Worm (Caenorhabditis elegans) whole organism, late embryonic: Measurements from ENCODE around the gene C47E8.9.

Experiments used
- C08G9.2 ChIP-seq: sonication (generic microtip); optimal IDR thresholded peaks from 2 replicates; lab custom pipeline; 2016; ENCODE audit warnings: mild to moderate bottlenecking, missing genetic modification characterization, moderate library complexity, missing compliant biosample characterization
- C38D4.7 ChIP-seq: fragments of 200-800 bp; sonication (Bioruptor generic); optimal IDR thresholded peaks from 2 replicates; lab custom pipeline; 2018; ENCODE audit warnings: mild to moderate bottlenecking, missing genetic modification characterization, moderate library complexity, missing compliant biosample characterization
- K09A11.1 ChIP-seq: sonication (generic microtip); optimal IDR thresholded peaks from 2 replicates; lab custom pipeline; 2017; ENCODE audit warnings: antibody characterized with exemption, mild to moderate bottlenecking, missing genetic modification characterization, missing compliant biosample characterization; ENCODE audit not compliant: insufficient read depth
- T23F11.4 ChIP-seq: fragments of 200-800 bp; sonication (Bioruptor generic); optimal IDR thresholded peaks from 2 replicates; lab custom pipeline; 2018; ENCODE audit warnings: mild to moderate bottlenecking, missing genetic modification characterization, missing compliant biosample characterization
- Y22D7AL.16 ChIP-seq: sonication (generic microtip); optimal IDR thresholded peaks from 2 replicates; lab custom pipeline; 2016; ENCODE audit warnings: missing genetic modification characterization, missing compliant biosample characterization
- ceh-18 ChIP-seq: sonication (generic microtip); optimal IDR thresholded peaks from 2 replicates; lab custom pipeline; 2016; ENCODE audit warnings: missing genetic modification characterization, missing compliant biosample characterization
- ceh-2 ChIP-seq: sonication (generic microtip); optimal IDR thresholded peaks from 2 replicates; lab custom pipeline; 2016; ENCODE audit warnings: missing genotype, missing genetic modification characterization, missing compliant biosample characterization
- ceh-24 ChIP-seq: sonication (generic microtip); optimal IDR thresholded peaks from 2 replicates; lab custom pipeline; 2016; ENCODE audit warnings: mild to moderate bottlenecking, missing genetic modification characterization, missing compliant biosample characterization
- ceh-30 ChIP-seq: fragments of 150-350 bp; optimal IDR thresholded peaks from 2 replicates; lab custom pipeline; 2014; ENCODE audit warnings: missing biosample characterization, missing genetic modification characterization
- ceh-31 ChIP-seq: sonication (generic microtip); optimal IDR thresholded peaks from 2 replicates; lab custom pipeline; 2016; ENCODE audit warnings: missing genetic modification characterization, missing compliant biosample characterization
- ceh-48 ChIP-seq: sonication (generic microtip); optimal IDR thresholded peaks from 2 replicates; lab custom pipeline; 2016; ENCODE audit warnings: missing genetic modification characterization, inconsistent platforms, missing compliant biosample characterization
- ceh-9 ChIP-seq: sonication (generic microtip); optimal IDR thresholded peaks from 2 replicates; lab custom pipeline; 2016; ENCODE audit warnings: mild to moderate bottlenecking, missing genetic modification characterization, inconsistent platforms, missing compliant biosample characterization
- dmd-4 ChIP-seq: sonication (generic microtip); optimal IDR thresholded peaks from 2 replicates; lab custom pipeline; 2016; ENCODE audit warnings: borderline replicate concordance, missing genetic modification characterization, missing compliant biosample characterization
- eyg-1 ChIP-seq: sonication (generic microtip); optimal IDR thresholded peaks from 2 replicates; lab custom pipeline; 2016; ENCODE audit warnings: missing genotype, missing genetic modification characterization, missing compliant biosample characterization
- fkh-6 ChIP-seq: sonication (generic microtip); optimal IDR thresholded peaks from 2 replicates; lab custom pipeline; 2016; ENCODE audit warnings: missing genetic modification characterization, missing compliant biosample characterization
- hlh-15 ChIP-seq: sonication (generic microtip); optimal IDR thresholded peaks from 2 replicates; lab custom pipeline; 2016; ENCODE audit warnings: missing genetic modification characterization, missing compliant biosample characterization
- hlh-30 ChIP-seq: sonication (generic microtip); optimal IDR thresholded peaks from 2 replicates; lab custom pipeline; 2017; ENCODE audit warnings: antibody characterized with exemption, missing genetic modification characterization, missing compliant biosample characterization; ENCODE audit not compliant: insufficient read depth
- lim-6 ChIP-seq: sonication (generic microtip); optimal IDR thresholded peaks from 2 replicates; lab custom pipeline; 2016; ENCODE audit warnings: missing genetic modification characterization, missing compliant biosample characterization
- mec-3 ChIP-seq: sonication (generic microtip); optimal IDR thresholded peaks from 2 replicates; lab custom pipeline; 2016; ENCODE audit warnings: borderline replicate concordance, missing genetic modification characterization, missing compliant biosample characterization
- nfya-1 ChIP-seq: sonication (generic microtip); optimal IDR thresholded peaks from 2 replicates; lab custom pipeline; 2017; ENCODE audit warnings: missing genetic modification characterization, mild to moderate bottlenecking, missing compliant biosample characterization, antibody characterized with exemption, moderate library complexity
- nhr-11 ChIP-seq: fragments of 150-350 bp; optimal IDR thresholded peaks from 2 replicates; lab custom pipeline; 2014; ENCODE audit warnings: missing biosample characterization, missing genetic modification characterization
- odd-2 ChIP-seq: sonication (generic microtip); optimal IDR thresholded peaks from 2 replicates; lab custom pipeline; 2017; ENCODE audit warnings: antibody characterized with exemption, mild to moderate bottlenecking, missing genetic modification characterization, missing compliant biosample characterization
- pag-3 ChIP-seq: sonication (generic microtip); optimal IDR thresholded peaks from 2 replicates; lab custom pipeline; 2016; ENCODE audit warnings: missing compliant biosample characterization, missing genetic modification characterization, borderline replicate concordance
- pat-9 ChIP-seq: fragments of 200-800 bp; sonication (Bioruptor generic); optimal IDR thresholded peaks from 2 replicates; lab custom pipeline; 2018; ENCODE audit warnings: mild to moderate bottlenecking, missing genetic modification characterization, moderate library complexity, missing compliant biosample characterization
- ref-2 ChIP-seq: sonication (generic microtip); optimal IDR thresholded peaks from 2 replicates; lab custom pipeline; 2016; ENCODE audit warnings: missing genetic modification characterization, missing compliant biosample characterization
- sox-2 ChIP-seq: fragments of 200-800 bp; sonication (Bioruptor generic); IDR thresholded peaks from 2 replicates; pipeline ENCODE4 v1.3.6; 2022; ENCODE audit warnings: missing genetic modification reagents, missing genetic modification characterization, missing compliant biosample characterization
- syd-9 ChIP-seq: sonication (generic microtip); optimal IDR thresholded peaks from 2 replicates; lab custom pipeline; 2016; ENCODE audit warnings: mild to moderate bottlenecking, missing genetic modification characterization, moderate library complexity, missing compliant biosample characterization
- tbx-2 ChIP-seq: sonication (generic microtip); optimal IDR thresholded peaks from 2 replicates; lab custom pipeline; 2016; ENCODE audit warnings: missing genetic modification characterization, missing compliant biosample characterization
- tbx-7 ChIP-seq: sonication (generic microtip); optimal IDR thresholded peaks from 2 replicates; lab custom pipeline; 2016; ENCODE audit warnings: missing genotype, missing genetic modification characterization, missing compliant biosample characterization
- unc-42 ChIP-seq: sonication (generic microtip); optimal IDR thresholded peaks from 2 replicates; lab custom pipeline; 2016; ENCODE audit warnings: missing genotype, missing genetic modification characterization, missing compliant biosample characterization
- unc-55 ChIP-seq: sonication (generic microtip); optimal IDR thresholded peaks from 2 replicates; lab custom pipeline; 2017; ENCODE audit warnings: missing biosample characterization, missing genetic modification reagents, missing genetic modification characterization
- unc-86 ChIP-seq: sonication (generic microtip); optimal IDR thresholded peaks from 2 replicates; lab custom pipeline; 2016; ENCODE audit warnings: missing genetic modification characterization, missing compliant biosample characterization

C47E8.9 gene

DNA sequence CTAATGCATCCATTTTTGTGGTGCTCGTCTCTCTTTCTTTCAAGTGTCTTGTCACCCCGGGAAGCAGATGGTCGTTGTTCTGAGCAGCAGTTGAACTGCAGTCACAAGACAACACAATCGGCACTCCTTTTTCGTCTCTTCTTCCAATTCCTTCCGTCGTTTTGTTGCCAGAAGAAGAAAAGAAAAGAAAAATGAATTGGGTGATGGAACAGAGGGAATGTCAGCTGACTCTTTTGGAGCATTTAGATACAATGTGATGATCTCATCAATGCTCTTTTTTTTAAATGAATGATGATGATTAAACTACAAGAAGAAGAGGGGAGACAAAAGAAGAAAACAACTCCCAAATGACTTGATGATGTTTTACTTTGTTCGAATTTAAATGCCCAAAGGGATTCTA lies 13.2 kb upstream of the C47E8.9 start:
- TF ChIP-seq ceh-2, result no peak
- peak; percentile 72 for TF ChIP-seq hlh-30

DNA sequence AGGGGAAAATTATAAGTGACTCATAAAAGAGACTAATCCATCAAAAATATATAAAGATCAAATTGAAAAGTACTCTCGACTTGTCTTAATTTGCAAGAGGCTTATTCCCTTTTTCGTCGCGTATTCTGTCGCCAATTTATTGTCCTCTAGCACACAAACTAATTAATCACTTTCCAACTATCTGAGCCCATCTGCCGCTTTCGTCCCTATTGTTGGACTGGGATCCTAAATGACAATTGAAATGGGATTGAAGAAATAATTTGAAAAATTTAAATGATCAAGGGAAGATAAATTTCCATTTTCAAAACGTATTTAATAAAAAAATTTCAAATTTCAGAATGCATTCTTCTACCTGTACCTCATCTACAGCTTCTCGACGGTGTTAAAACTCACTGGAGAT lies 12.5 kb upstream of the C47E8.9 start:
- TF ChIP-seq ceh-9 (tag; lab: Kevin White, UChicago), result no peak
- peak; percentile 45 for TF ChIP-seq unc-42 (tag; lab: Kevin White, UChicago)

DNA sequence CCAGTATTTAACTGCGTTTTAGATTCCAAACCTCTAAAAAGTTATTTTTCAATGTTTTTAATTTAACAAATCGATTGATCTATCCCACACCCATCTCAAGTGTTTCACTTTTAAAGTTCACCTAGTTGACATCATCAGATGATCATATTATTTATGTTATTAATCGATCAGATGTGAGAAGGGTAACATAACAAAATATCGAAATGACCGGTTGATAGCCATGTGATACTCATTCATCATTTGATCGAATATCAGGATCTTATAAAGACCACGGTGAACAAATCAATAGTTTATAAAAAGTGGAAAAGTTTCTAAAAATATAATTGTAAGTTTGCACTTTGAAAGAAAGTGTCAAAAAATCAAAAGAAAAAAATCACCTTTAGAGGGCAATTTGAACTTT lies 7.4 kb upstream of the C47E8.9 start:
- TF ChIP-seq ceh-18 (tag; lab: Kevin White, UChicago) (no peak), ceh-48 (tag; lab: Kevin White, UChicago) (no peak), Y22D7AL.16 (tag; lab: Kevin White, UChicago) (no peak), ceh-31 (no peak), pag-3 (no peak), pat-9 (tag; lab: Kevin White, UChicago) (no peak), K09A11.1 (tag; lab: Kevin White, UChicago) (no peak), C08G9.2 (tag; lab: Kevin White, UChicago) (no peak), syd-9 (tag; lab: Kevin White, UChicago) (no peak), tbx-2 (no peak)
- TF ChIP-seq, all 69 proteins: peak for 0

DNA sequence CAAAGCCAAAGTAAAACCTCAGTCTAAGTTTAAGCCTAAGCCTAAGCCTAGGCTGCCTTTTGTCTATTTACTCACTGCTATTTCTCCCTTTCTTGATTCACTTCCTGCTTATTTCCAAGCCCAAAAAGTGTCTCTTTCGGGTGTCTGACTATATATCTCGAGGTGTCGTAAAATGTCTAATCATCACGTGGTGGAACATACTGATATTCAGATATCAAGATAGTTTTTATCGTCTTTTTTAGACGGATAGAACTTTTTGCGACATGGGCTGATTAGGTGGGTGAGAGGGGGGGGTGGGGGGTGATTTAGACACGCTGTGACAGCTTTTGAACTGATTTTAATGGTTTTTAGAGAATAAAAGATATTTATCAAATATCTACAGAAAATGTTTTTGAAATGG lies 6.1 kb upstream of the C47E8.9 start:
- TF ChIP-seq dmd-4 (tag; lab: Kevin White, UChicago) (no peak), syd-9 (tag; lab: Kevin White, UChicago) (no peak), C08G9.2 (tag; lab: Kevin White, UChicago) (no peak), fkh-6 (tag; lab: Kevin White, UChicago) (no peak), ceh-9 (tag; lab: Kevin White, UChicago) (no peak), eyg-1 (no peak), T23F11.4 (GFP tag; lab: Kevin White, UChicago) (no peak), odd-2 (tag; lab: Kevin White, UChicago) (no peak), pat-9 (tag; lab: Kevin White, UChicago) (no peak), lim-6 (tag; lab: Kevin White, UChicago) (no peak), ceh-24 (tag; lab: Kevin White, UChicago) (no peak), hlh-30 (no peak), unc-42 (tag; lab: Kevin White, UChicago) (no peak), ref-2 (tag; lab: Kevin White, UChicago) (no peak), nhr-11 (no peak)
- TF ChIP-seq, all 69 proteins: peak for 0

DNA sequence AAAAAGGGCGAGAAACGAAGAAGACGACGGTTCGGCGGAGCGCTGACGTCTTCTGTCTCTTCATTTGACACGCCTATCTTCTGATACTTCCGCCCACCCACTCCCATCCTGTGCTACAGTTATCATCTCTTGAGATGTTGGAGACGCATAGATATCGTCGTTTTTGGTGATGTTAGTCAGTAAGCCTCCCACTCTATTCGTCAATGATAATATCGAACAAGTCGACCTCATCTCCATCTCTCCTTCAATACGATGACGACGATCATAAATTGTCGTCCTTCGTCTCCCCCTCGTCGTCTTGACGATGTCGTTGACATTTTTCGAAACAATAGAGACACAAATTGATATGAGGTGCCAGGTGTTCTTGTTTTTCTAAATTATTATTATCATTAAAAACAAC lies 5.0 kb upstream of the C47E8.9 start, which contains the start of gene slc-25A29:
Gene slc-25A29 (minus strand): TSS at position 45 of the 400 bp plus-strand sequence.
- TF ChIP-seq sox-2 (GFP tag; lab: Robert Waterston, UW) (no peak), unc-55 (GFP tag; lab: Kevin White, UChicago) (no peak), nfya-1 (no peak), fkh-6 (tag; lab: Kevin White, UChicago) (no peak), C38D4.7 (GFP tag; lab: Kevin White, UChicago) (no peak), ceh-31 (no peak), ceh-48 (tag; lab: Kevin White, UChicago) (no peak), unc-42 (tag; lab: Kevin White, UChicago) (no peak), tbx-7 (no peak), dmd-4 (tag; lab: Kevin White, UChicago) (no peak)
- TF ChIP-seq, all 69 proteins: peak for 0

DNA sequence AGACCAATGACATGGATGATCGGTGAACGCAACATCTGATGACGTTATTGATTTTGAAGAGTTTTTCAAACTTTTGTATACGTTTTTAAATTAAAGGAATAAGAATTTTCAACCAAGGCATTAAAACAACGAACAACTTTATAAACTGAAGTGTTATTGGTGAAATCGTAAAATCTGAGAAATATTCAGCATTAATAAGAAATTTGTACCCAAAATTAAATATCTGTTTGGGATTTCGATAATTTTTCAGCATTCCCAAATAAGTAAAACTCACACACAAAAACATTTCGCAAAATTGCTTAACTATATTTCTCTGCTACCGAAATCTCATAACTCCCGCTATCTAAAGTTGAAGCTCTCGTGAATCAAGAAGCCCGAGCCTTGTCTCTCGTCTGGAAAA lies 3.5 kb upstream of the C47E8.9 start:
- TF ChIP-seq hlh-15 (tag; lab: Kevin White, UChicago), result no peak
- TF ChIP-seq ceh-30, result no peak
- no peak for TF ChIP-seq mec-3 (tag; lab: Kevin White, UChicago)
- TF ChIP-seq ceh-9 (tag; lab: Kevin White, UChicago), result no peak
- TF ChIP-seq pag-3, result no peak
- no peak for TF ChIP-seq unc-86 (tag; lab: Kevin White, UChicago)
- TF ChIP-seq sox-2 (GFP tag; lab: Robert Waterston, UW), result no peak
